Fruit fly (Drosophila melanogaster): ENCODE measurements around the gene RpS19b.
A peak's percentile ranks its signal among the peaks of the same experiment; 100 is the strongest.

The RpS19b gene

DNA sequence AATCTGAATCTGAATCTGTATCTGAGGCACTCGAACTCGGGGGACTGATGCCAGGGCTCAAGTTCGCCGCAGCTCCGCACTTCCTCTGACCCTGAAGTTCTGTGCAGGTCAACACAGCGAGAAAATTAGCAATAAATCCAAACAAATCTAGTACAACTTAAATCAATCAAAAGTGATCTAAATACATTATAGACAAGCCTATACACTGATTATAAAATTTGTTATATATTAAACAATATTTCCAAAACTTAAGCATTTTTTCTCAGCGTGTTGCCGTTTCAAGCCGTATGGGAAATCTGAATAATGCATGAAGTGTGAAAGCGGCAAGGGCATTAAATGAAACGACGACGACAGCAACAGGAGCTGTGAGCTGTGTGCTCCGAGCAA lies 18.3 kb downstream of the RpS19b start (continued):
- TF ChIP-seq Ravus (GFP tag; IDR thresholded peaks at IDR 0.05) (peak; percentile 19; the same call in 1 of the 2 replicates), CG10979 (tag; optimal IDR thresholded peaks at IDR 0.05) (peak; percentile 16), kah (GFP tag; optimal IDR thresholded peaks at IDR 0.05) (no peak), H15 (GFP tag; IDR thresholded peaks at IDR 0.05) (0 out of 3 replicates have a peak, but pooled peaks have one; percentile 26), CG17361 (GFP tag; IDR thresholded peaks at IDR 0.05) (no peak), phol (tag; optimal IDR thresholded peaks at IDR 0.05) (peak; percentile 20), CG9727 (GFP tag; optimal IDR thresholded peaks at IDR 0.05) (peak; percentile 26), CG12391 (tag; optimal IDR thresholded peaks at IDR 0.05) (peak; percentile 31), Aef1 (GFP tag; IDR thresholded peaks at IDR 0.05) (0 out of 3 replicates have a peak, but pooled peaks have one; percentile 24), psq (GFP tag; optimal IDR thresholded peaks at IDR 0.05) (no peak), pan (optimal IDR thresholded peaks at IDR 0.05) (no peak), pan (GFP tag; optimal IDR thresholded peaks at IDR 0.05 in 1 of 2, IDR thresholded peaks at IDR 0.05 in 1 of 2) (peak in 1 of 2 experiments; percentile 73), Ada2b (GFP tag; IDR thresholded peaks at IDR 0.05) (peak; percentile 42; the same call in 1 of the 2 replicates), CG11456 (GFP tag; IDR thresholded peaks at IDR 0.05) (0 out of 3 replicates have a peak, but pooled peaks have one; percentile 33), unpg (GFP tag; optimal IDR thresholded peaks at IDR 0.05) (peak; percentile 43), nom (GFP tag; optimal IDR thresholded peaks at IDR 0.05) (peak; percentile 89), Asciz (GFP tag; optimal IDR thresholded peaks at IDR 0.05) (peak; percentile 21), Blimp-1 (GFP tag; optimal IDR thresholded peaks at IDR 0.05) (peak; percentile 35), Ssrp (tag; optimal IDR thresholded peaks at IDR 0.05) (peak; percentile 12), CG8388 (GFP tag; optimal IDR thresholded peaks at IDR 0.05) (peak; percentile 4), CG18599 (GFP tag; optimal IDR thresholded peaks at IDR 0.05) (peak; percentile 44), CG2712 (tag; optimal IDR thresholded peaks at IDR 0.05) (peak; percentile 47), bsh (GFP tag; optimal IDR thresholded peaks at IDR 0.05) (peak; percentile 38 to 66), Dbx (GFP tag; IDR thresholded peaks at IDR 0.05) (peak; percentile 56; the same call in 2 of the 3 replicates), CG10267 (tag; optimal IDR thresholded peaks at IDR 0.05) (no peak), sisA (GFP tag; IDR thresholded peaks at IDR 0.05) (peak; percentile 19; the same call in 1 of the 2 replicates), sens (GFP tag) (peak; percentile 57), CG6791 (GFP tag; IDR thresholded peaks at IDR 0.05; ENCODE audit: partially characterized antibody) (no peak), dysf (GFP tag; IDR thresholded peaks at IDR 0.05) (peak; percentile 36; the same call in 2 of the 3 replicates), CG8924 (tag; optimal IDR thresholded peaks at IDR 0.05) (peak; percentile 8), wdn (GFP tag; IDR thresholded peaks at IDR 0.05) (0 out of 2 replicates have a peak, but pooled peaks have one; percentile 37), Meics (GFP tag; optimal IDR thresholded peaks at IDR 0.05) (peak; percentile 43), lbe (GFP tag; optimal IDR thresholded peaks at IDR 0.05) (peak; percentile 93), CG31224 (GFP tag; IDR thresholded peaks at IDR 0.05) (peak; percentile 29; the same call in 1 of the 2 replicates), CG32532 (GFP tag; IDR thresholded peaks at IDR 0.05) (peak; percentile 50), Drgx (GFP tag; IDR thresholded peaks at IDR 0.05) (peak; percentile 49), grau (tag; optimal IDR thresholded peaks at IDR 0.05) (peak; percentile 25), CG30403 (GFP tag; optimal IDR thresholded peaks at IDR 0.05) (peak; percentile 48), CG14441 (GFP tag; IDR thresholded peaks at IDR 0.05) (peak; percentile 51), lab (GFP tag; optimal IDR thresholded peaks at IDR 0.05) (peak; percentile 50), tio (GFP tag; optimal IDR thresholded peaks at IDR 0.05) (peak; percentile 27), CG8478 (optimal IDR thresholded peaks at IDR 0.05) (no peak), Oli (tag; optimal IDR thresholded peaks at IDR 0.05) (peak; percentile 21), hkb (optimal IDR thresholded peaks at IDR 0.05) (no peak), hkb (GFP tag; IDR thresholded peaks at IDR 0.05) (peak; percentile 53), lov (optimal IDR thresholded peaks at IDR 0.05) (no peak), lov (GFP tag; IDR thresholded peaks at IDR 0.05) (no peak), Dip2 (GFP tag; IDR thresholded peaks at IDR 0.05) (no peak), chif (GFP tag; optimal IDR thresholded peaks at IDR 0.05) (no peak), lilli (GFP tag; optimal IDR thresholded peaks at IDR 0.05) (peak; percentile 19), CG12155 (GFP tag; optimal IDR thresholded peaks at IDR 0.05) (peak; percentile 3)
